Fruit fly (Drosophila melanogaster): Measurements from ENCODE around the gene sturkopf.
A peak's percentile ranks its signal among the peaks of the same experiment; 100 is the strongest.

sturkopf gene

dm6 chr3L:1334571-1335427, 21.6 kb upstream of the sturkopf start, which contains the start of the genes Hmbs and CG2211 (continued):
- TF ChIP-seq CG7372 (GFP tag; IDR thresholded peaks at IDR 0.05): peak; percentile 82
- TF ChIP-seq CG4328 (GFP tag; optimal IDR thresholded peaks at IDR 0.05): peak; percentile 88
- TF ChIP-seq CG10979 (tag; optimal IDR thresholded peaks at IDR 0.05): peak; percentile 83
- peak; percentile 73 for TF ChIP-seq Oli (tag; optimal IDR thresholded peaks at IDR 0.05)
- peak; percentile 74 for TF ChIP-seq sens-2 (GFP tag; IDR thresholded peaks at IDR 0.05)
- no peak for TF ChIP-seq yki (optimal IDR thresholded peaks at IDR 0.05)
- TF ChIP-seq crp (GFP tag; optimal IDR thresholded peaks at IDR 0.05): peak; percentile 69 to 94
- TF ChIP-seq CG3163 (GFP tag; optimal IDR thresholded peaks at IDR 0.05): peak; percentile 77
- TF ChIP-seq sima (GFP tag; optimal IDR thresholded peaks at IDR 0.05): peak; percentile 55
- TF ChIP-seq gcm2 (GFP tag; optimal IDR thresholded peaks at IDR 0.05): peak; percentile 66
- TF ChIP-seq CG1233 (GFP tag; optimal IDR thresholded peaks at IDR 0.05): peak; percentile 80
- peak; percentile 80 for TF ChIP-seq Atf3 (GFP tag; optimal IDR thresholded peaks at IDR 0.05)
- peak; percentile 92 for TF ChIP-seq Rfx (GFP tag; IDR thresholded peaks at IDR 0.05)
- TF ChIP-seq CG2889 (GFP tag; IDR thresholded peaks at IDR 0.05): peak; percentile 76; the same call in 2 of the 3 replicates
- TF ChIP-seq kay (GFP tag; optimal IDR thresholded peaks at IDR 0.05): peak; percentile 90
- peak; percentile 74 for TF ChIP-seq peb (GFP tag; IDR thresholded peaks at IDR 0.05)
- peak; percentile 58 for TF ChIP-seq wdn (GFP tag; IDR thresholded peaks at IDR 0.05)
- TF ChIP-seq CG1602 (GFP tag; optimal IDR thresholded peaks at IDR 0.05): peak; percentile 88
- TF ChIP-seq CG12744 (GFP tag; optimal IDR thresholded peaks at IDR 0.05): peak; percentile 85
- peak; percentile 81 for TF ChIP-seq CG1647 (GFP tag; optimal IDR thresholded peaks at IDR 0.05)
- TF ChIP-seq CG7271 (tag; optimal IDR thresholded peaks at IDR 0.05): peak; percentile 77
- TF ChIP-seq Hey (tag; optimal IDR thresholded peaks at IDR 0.05): peak; percentile 40
- TF ChIP-seq CG3065 (GFP tag; optimal IDR thresholded peaks at IDR 0.05): peak; percentile 68
- TF ChIP-seq CG9727 (GFP tag; optimal IDR thresholded peaks at IDR 0.05): peak; percentile 87

DNA sequence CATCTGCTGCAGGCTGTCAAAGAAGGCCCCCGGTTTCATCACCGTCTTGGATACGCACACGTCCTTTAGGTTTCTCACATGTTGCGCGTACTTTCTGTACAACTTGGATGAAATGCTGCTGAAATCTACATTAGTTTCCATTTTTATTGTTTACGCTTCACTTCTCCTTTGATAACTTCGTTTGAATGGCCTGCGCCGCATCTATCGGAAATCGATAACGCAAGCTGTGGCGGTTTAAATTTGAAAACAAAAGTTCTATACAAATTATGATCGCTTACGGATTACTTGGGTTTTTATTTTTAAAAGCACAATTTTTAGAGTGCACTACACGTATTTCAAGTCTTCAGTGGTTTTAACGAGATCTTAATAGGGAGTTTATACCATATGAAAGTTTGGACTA, 19.8 kb upstream of the sturkopf start, which contains the start of gene msd5:
Gene msd5, minus strand, starts transcription at position 174 of the 400 bp plus-strand sequence.
- TF ChIP-seq sna (GFP tag; IDR thresholded peaks at IDR 0.05; ENCODE audit: partially characterized antibody) (peak; percentile 39; the same call in 1 of the 2 replicates), HHEX (GFP tag; optimal IDR thresholded peaks at IDR 0.05) (no peak), E2f1 (GFP tag; IDR thresholded peaks at IDR 0.05) (no peak), CG10274 (GFP tag; optimal IDR thresholded peaks at IDR 0.05) (no peak), HLH54F (GFP tag; optimal IDR thresholded peaks at IDR 0.05) (no peak), CG1647 (GFP tag; optimal IDR thresholded peaks at IDR 0.05) (no peak), vvl (GFP tag; IDR thresholded peaks at IDR 0.05) (no peak), HLH4C (GFP tag; IDR thresholded peaks at IDR 0.05; ENCODE audit: partially characterized antibody) (peak; percentile 77), CG6791 (GFP tag; IDR thresholded peaks at IDR 0.05; ENCODE audit: partially characterized antibody) (peak; percentile 67; the same call in 2 of the 3 replicates), bcd (GFP tag; optimal IDR thresholded peaks at IDR 0.05) (no peak), CG8765 (GFP tag; IDR thresholded peaks at IDR 0.05) (no peak), E2f2 (GFP tag; IDR thresholded peaks at IDR 0.05) (peak; percentile 96), Dll (GFP tag; IDR thresholded peaks at IDR 0.05; ENCODE audit: partially characterized antibody) (peak; percentile 62; the same call in 2 of the 4 replicates), CG9876 (GFP tag; optimal IDR thresholded peaks at IDR 0.05) (no peak), gfzf (GFP tag; optimal IDR thresholded peaks at IDR 0.05) (peak; percentile 24), Sry-β (GFP tag; optimal IDR thresholded peaks at IDR 0.05) (no peak), Trl (optimal IDR thresholded peaks at IDR 0.05) (no peak), Trl (GFP tag; optimal IDR thresholded peaks at IDR 0.05) (no peak), CG14860 (GFP tag; IDR thresholded peaks at IDR 0.05; ENCODE audit: partially characterized antibody) (peak; percentile 42; the same call in 2 of the 3 replicates), zen (tag; optimal IDR thresholded peaks at IDR 0.05) (no peak), CG9797 (GFP tag; optimal IDR thresholded peaks at IDR 0.05) (peak; percentile 1), bbx (GFP tag; IDR thresholded peaks at IDR 0.05; ENCODE audit: partially characterized antibody) (peak; percentile 30; the same call in 1 of the 2 replicates), pzg (GFP tag; optimal IDR thresholded peaks at IDR 0.05) (peak; percentile 28), phol (tag; optimal IDR thresholded peaks at IDR 0.05) (peak; percentile 10), sqz (GFP tag; optimal IDR thresholded peaks at IDR 0.05) (no peak), sug (tag; optimal IDR thresholded peaks at IDR 0.05) (no peak)

Measured in whole organism, embryonic.